Worm (Caenorhabditis elegans) whole organism, mixed stage, embryonic: ENCODE results near the gene cox-15.

Experiments
- pha-4 ChIP-seq: fragments of 150-350 bp; optimal IDR thresholded peaks from 2 replicates; lab custom pipeline; 2018; ENCODE audit warnings: missing biosample characterization, missing genetic modification reagents, missing genetic modification characterization
- tbx-8 ChIP-seq: fragments of 200-800 bp; sonication (Bioruptor generic); optimal IDR thresholded peaks from 2 replicates; lab custom pipeline; 2018; ENCODE audit warnings: mild to moderate bottlenecking, missing genetic modification characterization, moderate library complexity, missing compliant biosample characterization

DNA sequence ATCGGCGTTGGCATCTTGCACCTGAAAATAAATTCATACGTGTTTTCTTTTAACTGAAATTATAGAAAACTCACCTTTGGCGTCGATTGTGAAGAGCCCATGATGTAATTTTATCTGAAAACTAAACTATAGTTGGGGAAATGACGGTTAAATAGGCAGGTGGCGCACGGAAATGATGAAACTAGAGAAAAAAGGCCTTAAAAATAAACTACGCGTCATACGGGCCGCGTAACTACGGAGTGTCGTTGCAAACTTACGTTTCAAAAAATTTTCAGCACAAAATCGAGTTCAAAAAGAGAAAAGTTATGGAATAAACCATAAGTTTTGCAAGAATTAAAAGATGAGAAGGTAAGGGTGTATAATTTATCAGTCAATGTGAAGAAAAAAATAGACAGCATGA is 1.5 kb upstream of the cox-15 start, which contains the start of gene cchl-1:
- TF ChIP-seq pha-4 (no peak), tbx-8 (no peak)
